Fruit fly (Drosophila melanogaster) whole organism, pupa: ENCODE measurements around the gene ems.
A peak's percentile ranks its signal among the peaks of the same experiment; 100 is the strongest.

ENCODE experiments used
- CG10348 ChIP-seq: fragments of 200-800 bp; sonication (Bioruptor generic); IDR thresholded peaks from 2 replicates; pipeline ENCODE4 v1.3.6; 2022; ENCODE audit warnings: missing biosample characterization, missing genetic modification characterization
- CG12605 ChIP-seq: fragments of 200-800 bp; sonication (Bioruptor generic); IDR thresholded peaks from 2 replicates; pipeline ENCODE4 v1.3.6; 2022; ENCODE audit warnings: missing biosample characterization, missing genetic modification characterization
- CG13204 ChIP-seq: fragments of 200-800 bp; sonication (Bioruptor generic); optimal IDR thresholded peaks from 2 replicates; lab custom pipeline; 2018; ENCODE audit warnings: missing biosample characterization, mild to moderate bottlenecking, missing genetic modification characterization, moderate library complexity
- CG14655 ChIP-seq: fragments of 200-800 bp; sonication (Bioruptor generic); optimal IDR thresholded peaks from 3 replicates; lab custom pipeline; 2017; ENCODE audit warnings: mild to moderate bottlenecking, missing biosample characterization, missing genetic modification reagents, missing genetic modification characterization
- CG15710 ChIP-seq: fragments of 200-800 bp; sonication (Bioruptor generic); optimal IDR thresholded peaks from 2 replicates; lab custom pipeline; 2018; ENCODE audit warnings: missing biosample characterization, mild to moderate bottlenecking, missing genetic modification characterization, moderate library complexity
- CG17806 ChIP-seq: fragments of 200-800 bp; sonication (Bioruptor generic); optimal IDR thresholded peaks from 2 replicates; lab custom pipeline; 2018; ENCODE audit warnings: missing biosample characterization, mild to moderate bottlenecking, missing genetic modification characterization, moderate library complexity
- CG32121 ChIP-seq: fragments of 200-800 bp; sonication (Bioruptor generic); IDR thresholded peaks from 2 replicates; pipeline ENCODE4 v1.3.6; 2022; ENCODE audit warnings: missing biosample characterization, missing genetic modification characterization
- CG34367 ChIP-seq: fragments of 200-800 bp; sonication (Bioruptor generic); optimal IDR thresholded peaks from 2 replicates; lab custom pipeline; 2018; ENCODE audit warnings: missing biosample characterization, mild to moderate bottlenecking, missing genetic modification characterization
- CG4496 ChIP-seq: fragments of 200-800 bp; sonication (Bioruptor generic); IDR thresholded peaks from 3 replicates; pipeline ENCODE4 v1.3.6; 2022; ENCODE audit warnings: missing biosample characterization, missing genetic modification characterization
- CG8159 ChIP-seq: fragments of 200-800 bp; sonication (Bioruptor generic); optimal IDR thresholded peaks from 3 replicates; lab custom pipeline; 2018; ENCODE audit warnings: missing biosample characterization, mild to moderate bottlenecking, missing genetic modification characterization, moderate library complexity
- CG8301 ChIP-seq: fragments of 200-800 bp; sonication (Bioruptor generic); optimal IDR thresholded peaks from 2 replicates; lab custom pipeline; 2018; ENCODE audit warnings: missing biosample characterization, mild to moderate bottlenecking, missing genetic modification characterization
- CG9948 ChIP-seq: fragments of 200-800 bp; sonication (Bioruptor generic); optimal IDR thresholded peaks from 2 replicates; lab custom pipeline; 2018; ENCODE audit warnings: missing biosample characterization, mild to moderate bottlenecking, missing genetic modification characterization, moderate library complexity
- D1 ChIP-seq: fragments of 200-800 bp; sonication (Bioruptor generic); optimal IDR thresholded peaks from 2 replicates; lab custom pipeline; 2018; ENCODE audit warnings: missing biosample characterization, mild to moderate bottlenecking, missing genetic modification characterization, moderate library complexity
- EcR ChIP-seq: fragments of 200-800 bp; sonication (Bioruptor generic); optimal IDR thresholded peaks from 3 replicates; lab custom pipeline; 2019; ENCODE audit warnings: missing biosample characterization, missing genetic modification characterization, mild to moderate bottlenecking, moderate library complexity, missing genetic modification reagents
- Ets98B ChIP-seq: fragments of 200-800 bp; sonication (Bioruptor generic); IDR thresholded peaks from 2 replicates; pipeline ENCODE4 v1.3.6; 2022; ENCODE audit warnings: missing biosample characterization, missing genetic modification characterization
- Pif1A ChIP-seq: fragments of 200-800 bp; sonication (Bioruptor generic); optimal IDR thresholded peaks from 3 replicates; lab custom pipeline; 2016; ENCODE audit warnings: missing biosample characterization, missing genetic modification characterization
- Pif1B ChIP-seq: fragments of 200-800 bp; sonication (Bioruptor generic); optimal IDR thresholded peaks from 3 replicates; lab custom pipeline; 2016; ENCODE audit warnings: missing biosample characterization, missing genetic modification characterization
- Snoo ChIP-seq: fragments of 200-800 bp; sonication (Bioruptor generic); optimal IDR thresholded peaks from 3 replicates; lab custom pipeline; 2017; ENCODE audit warnings: missing biosample characterization, mild to moderate bottlenecking, missing genetic modification characterization, inconsistent platforms
- fd96Ca ChIP-seq: fragments of 200-800 bp; sonication (Bioruptor generic); IDR thresholded peaks from 3 replicates; pipeline ENCODE4 v1.3.6; 2022; ENCODE audit warnings: missing biosample characterization, missing genetic modification characterization
- gl ChIP-seq: fragments of 200-800 bp; sonication (Bioruptor generic); optimal IDR thresholded peaks from 2 replicates; lab custom pipeline; 2018; ENCODE audit warnings: missing biosample characterization, mild to moderate bottlenecking, missing genetic modification characterization
- rn ChIP-seq: fragments of 200-800 bp; sonication (Bioruptor generic); IDR thresholded peaks from 2 replicates; pipeline ENCODE4 v1.3.6; 2022; ENCODE audit warnings: missing biosample characterization, missing genetic modification characterization

ems gene

dm6 chr3R:13874866-13875417 lies 26.7 kb upstream of the ems start, which contains the start of gene E5:
Gene E5, minus strand, starts transcription at chr3R:13874916.
- 0 out of 2 replicates have a peak, but pooled peaks have one; percentile 24 for TF ChIP-seq Ets98B (GFP tag; lab: Robert Waterston, UW)
- TF ChIP-seq CG14655 (GFP tag; lab: Kevin White, UChicago), result no peak
- peak; percentile 48; the same call in 2 of the 3 replicates for TF ChIP-seq CG4496 (GFP tag; lab: Robert Waterston, UW)
- TF ChIP-seq fd96Ca, result peak; percentile 51; the same call in 1 of the 3 replicates

dm6 chr3R:13875438-13875861 lies 26.2 kb upstream of the ems start:
- TF ChIP-seq CG15710 (peak; percentile 63), CG13204 (GFP tag; lab: Kevin White, UChicago) (no peak), CG9948 (tag; lab: Kevin White, UChicago) (peak; percentile 75), CG8301 (tag; lab: Kevin White, UChicago) (peak; percentile 12), CG34367 (tag; lab: Kevin White, UChicago) (peak; percentile 36), D1 (tag; lab: Kevin White, UChicago) (no peak), Pif1A (GFP tag; lab: Kevin White, UChicago) (no peak), CG10348 (GFP tag; lab: Robert Waterston, UW) (no peak), Ets98B (GFP tag; lab: Robert Waterston, UW) (no peak), CG8159 (peak; percentile 77), CG14655 (GFP tag; lab: Kevin White, UChicago) (peak; percentile 73), CG17806 (tag; lab: Kevin White, UChicago) (peak; percentile 48)

dm6 chr3R:13877125-13877524 lies 24.5 kb upstream of the ems start:
- TF ChIP-seq CG4496 (GFP tag; lab: Robert Waterston, UW), result 0 out of 3 replicates have a peak, but pooled peaks have one; percentile 10
- TF ChIP-seq CG13204 (GFP tag; lab: Kevin White, UChicago), result no peak
- no peak for TF ChIP-seq Pif1B (GFP tag; lab: Kevin White, UChicago)
- TF ChIP-seq fd96Ca, result peak; percentile 26; the same call in 1 of the 3 replicates

dm6 chr3R:13879349-13879748 lies 22.3 kb upstream of the ems start:
- no peak for TF ChIP-seq CG12605 (GFP tag; lab: Robert Waterston, UW)
- TF ChIP-seq Ets98B (GFP tag; lab: Robert Waterston, UW), result no peak
- TF ChIP-seq CG8159, result no peak
- TF ChIP-seq CG15710, result no peak
- no peak for TF ChIP-seq CG10348 (GFP tag; lab: Robert Waterston, UW)

- TF ChIP-seq CG12605 (GFP tag; lab: Robert Waterston, UW), result no peak
- no peak for TF ChIP-seq Pif1A (GFP tag; lab: Kevin White, UChicago)
- no peak for TF ChIP-seq EcR (GFP tag; lab: Kevin White, UChicago)
- no peak for TF ChIP-seq CG32121 (GFP tag; lab: Robert Waterston, UW)
- TF ChIP-seq fd96Ca, result no peak
- TF ChIP-seq CG10348 (GFP tag; lab: Robert Waterston, UW), result no peak
- TF ChIP-seq CG13204 (GFP tag; lab: Kevin White, UChicago), result no peak
- TF ChIP-seq Ets98B (GFP tag; lab: Robert Waterston, UW), result no peak
- no peak for TF ChIP-seq CG34367 (tag; lab: Kevin White, UChicago)
- no peak for TF ChIP-seq CG9948 (tag; lab: Kevin White, UChicago)
These were observed 20.8 kb upstream of the ems start for dm6 chr3R:13880872-13881271.

- TF ChIP-seq CG14655 (GFP tag; lab: Kevin White, UChicago) (peak; percentile 61), fd96Ca (no peak), rn (GFP tag; lab: Robert Waterston, UW) (no peak), CG15710 (no peak), CG32121 (GFP tag; lab: Robert Waterston, UW) (0 out of 2 replicates have a peak, but pooled peaks have one; percentile 14), CG17806 (tag; lab: Kevin White, UChicago) (no peak), CG8301 (tag; lab: Kevin White, UChicago) (peak; percentile 55), CG12605 (GFP tag; lab: Robert Waterston, UW) (0 out of 2 replicates have a peak, but pooled peaks have one; percentile 21), CG9948 (tag; lab: Kevin White, UChicago) (peak; percentile 2)
- TF ChIP-seq, all 21 proteins: peak for 5
These were observed 18.3 kb upstream of the ems start for dm6 chr3R:13883388-13883787.

- TF ChIP-seq CG32121 (GFP tag; lab: Robert Waterston, UW), result no peak
- no peak for TF ChIP-seq CG13204 (GFP tag; lab: Kevin White, UChicago)
- no peak for TF ChIP-seq EcR (GFP tag; lab: Kevin White, UChicago)
- no peak for TF ChIP-seq Ets98B (GFP tag; lab: Robert Waterston, UW)
- no peak for TF ChIP-seq CG10348 (GFP tag; lab: Robert Waterston, UW)
- TF ChIP-seq Pif1A (GFP tag; lab: Kevin White, UChicago), result peak; percentile 31
- TF ChIP-seq CG9948 (tag; lab: Kevin White, UChicago), result peak; percentile 35
- TF ChIP-seq CG8301 (tag; lab: Kevin White, UChicago), result no peak
- no peak for TF ChIP-seq Pif1B (GFP tag; lab: Kevin White, UChicago)
- no peak for TF ChIP-seq fd96Ca
- TF ChIP-seq CG34367 (tag; lab: Kevin White, UChicago), result peak; percentile 16
- peak; percentile 46 for TF ChIP-seq CG17806 (tag; lab: Kevin White, UChicago)
- TF ChIP-seq CG14655 (GFP tag; lab: Kevin White, UChicago), result peak; percentile 42
- peak; percentile 57 for TF ChIP-seq CG15710
- no peak for TF ChIP-seq CG12605 (GFP tag; lab: Robert Waterston, UW)
- peak; percentile 60 for TF ChIP-seq CG8159
- no peak for TF ChIP-seq gl (tag; lab: Kevin White, UChicago)
- no peak for TF ChIP-seq Snoo (tag; lab: Kevin White, UChicago)
- no peak for TF ChIP-seq rn (GFP tag; lab: Robert Waterston, UW)
- no peak for TF ChIP-seq D1 (tag; lab: Kevin White, UChicago)
- 0 out of 3 replicates have a peak, but pooled peaks have one; percentile 24 for TF ChIP-seq CG4496 (GFP tag; lab: Robert Waterston, UW)
These were observed 16.7 kb upstream of the ems start for dm6 chr3R:13884929-13885328.
